Fruit fly (Drosophila melanogaster): ENCODE data around the gene emc.

Gene emc

dm6 chr3L:711839-712553, 37.2 kb upstream of the emc start, which contains the start of gene CG13896 (continued):
- TF ChIP-seq shn (GFP tag; optimal IDR thresholded peaks at IDR 0.05) = peak; percentile 87
- peak; percentile 54; the same call in 2 of the 3 replicates for TF ChIP-seq CG3726 (GFP tag; IDR thresholded peaks at IDR 0.05)
- TF ChIP-seq slbo (GFP tag; IDR thresholded peaks at IDR 0.05) = peak; percentile 95
- TF ChIP-seq Side (GFP tag; optimal IDR thresholded peaks at IDR 0.05) = peak; percentile 86
- peak; percentile 74; the same call in 1 of the 2 replicates for TF ChIP-seq Taf1 (GFP tag; IDR thresholded peaks at IDR 0.05)
- peak; percentile 79 for TF ChIP-seq fd96Cb (tag; optimal IDR thresholded peaks at IDR 0.05)
- no peak for TF ChIP-seq Dip2 (GFP tag; IDR thresholded peaks at IDR 0.05)
- peak; percentile 19 for TF ChIP-seq bigmax (GFP tag; optimal IDR thresholded peaks at IDR 0.05)
- TF ChIP-seq slou (GFP tag; optimal IDR thresholded peaks at IDR 0.05) = peak; percentile 75
- TF ChIP-seq CG2116 (GFP tag; optimal IDR thresholded peaks at IDR 0.05) = peak; percentile 82
- TF ChIP-seq dmrt99B (tag; optimal IDR thresholded peaks at IDR 0.05) = peak; percentile 78
- peak; percentile 81 for TF ChIP-seq CG31388 (GFP tag; optimal IDR thresholded peaks at IDR 0.05)
- TF ChIP-seq zf30C (GFP tag; optimal IDR thresholded peaks at IDR 0.05) = peak; percentile 96
- peak; percentile 63 for TF ChIP-seq grn (GFP tag; optimal IDR thresholded peaks at IDR 0.05)
- peak; percentile 83 for TF ChIP-seq CG10366 (GFP tag; IDR thresholded peaks at IDR 0.05)
- peak; percentile 19 to 74 for TF ChIP-seq crp (GFP tag; optimal IDR thresholded peaks at IDR 0.05)
- peak; percentile 86 for TF ChIP-seq CG15696 (tag; optimal IDR thresholded peaks at IDR 0.05)
- peak; percentile 67 for TF ChIP-seq Six4 (GFP tag; optimal IDR thresholded peaks at IDR 0.05)
- TF ChIP-seq CG4617 (GFP tag; optimal IDR thresholded peaks at IDR 0.05; ENCODE audit: borderline replicate concordance) = peak; percentile 79
- peak; percentile 57 for TF ChIP-seq NK7.1 (GFP tag; optimal IDR thresholded peaks at IDR 0.05)
- TF ChIP-seq twi (tag; optimal IDR thresholded peaks at IDR 0.05) = peak; percentile 54
- TF ChIP-seq abd-A (tag; optimal IDR thresholded peaks at IDR 0.05) = peak; percentile 67
- TF ChIP-seq Ravus (GFP tag; IDR thresholded peaks at IDR 0.05) = peak; percentile 42
- peak; percentile 87 for TF ChIP-seq Sox102F (GFP tag; optimal IDR thresholded peaks at IDR 0.05)
- TF ChIP-seq CG8290 (GFP tag; optimal IDR thresholded peaks at IDR 0.05) = peak; percentile 98
- TF ChIP-seq CG8290 (tag; optimal IDR thresholded peaks at IDR 0.05) = peak; percentile 98 to 99
- peak; percentile 96 for TF ChIP-seq CG5245 (GFP tag; optimal IDR thresholded peaks at IDR 0.05)
- TF ChIP-seq fd64A (GFP tag; optimal IDR thresholded peaks at IDR 0.05) = no peak
- peak; percentile 77 for TF ChIP-seq Oaz (GFP tag; IDR thresholded peaks at IDR 0.05)
- TF ChIP-seq Awh (GFP tag; IDR thresholded peaks at IDR 0.05) = peak; percentile 86
- TF ChIP-seq CG2889 (GFP tag; IDR thresholded peaks at IDR 0.05) = peak; percentile 77
- peak; percentile 74 for TF ChIP-seq kni (GFP tag; optimal IDR thresholded peaks at IDR 0.05)
- peak; percentile 87 for TF ChIP-seq gcm (GFP tag; optimal IDR thresholded peaks at IDR 0.05)
- TF ChIP-seq p53 (GFP tag; optimal IDR thresholded peaks at IDR 0.05) = peak; percentile 84
- TF ChIP-seq pros (GFP tag; optimal IDR thresholded peaks at IDR 0.05) = no peak
- TF ChIP-seq CG31441 (GFP tag; IDR thresholded peaks at IDR 0.05) = peak; percentile 83
- TF ChIP-seq tap (tag; optimal IDR thresholded peaks at IDR 0.05) = peak; percentile 61
- peak; percentile 82 for TF ChIP-seq PHDP (tag; optimal IDR thresholded peaks at IDR 0.05)
- TF ChIP-seq Dfd (GFP tag; optimal IDR thresholded peaks at IDR 0.05) = no peak
- peak; percentile 69 for TF ChIP-seq Usf (GFP tag; optimal IDR thresholded peaks at IDR 0.05)
- TF ChIP-seq CG11695 (GFP tag; IDR thresholded peaks at IDR 0.05) = peak; percentile 76; the same call in 2 of the 3 replicates
- peak; percentile 76 for TF ChIP-seq CG15269 (tag; optimal IDR thresholded peaks at IDR 0.05)
- TF ChIP-seq so (GFP tag; IDR thresholded peaks at IDR 0.05) = peak; percentile 69; the same call in 2 of the 3 replicates
- TF ChIP-seq otp (GFP tag; IDR thresholded peaks at IDR 0.05) = peak; percentile 81; the same call in 2 of the 3 replicates
- peak; percentile 49 for TF ChIP-seq CG1529 (GFP tag; optimal IDR thresholded peaks at IDR 0.05)
- peak; percentile 21 for TF ChIP-seq CG9797 (GFP tag; optimal IDR thresholded peaks at IDR 0.05)
- peak; percentile 68; the same call in 1 of the 2 replicates for TF ChIP-seq dan (GFP tag; IDR thresholded peaks at IDR 0.05)
- no peak for TF ChIP-seq CG7963 (GFP tag; IDR thresholded peaks at IDR 0.05; ENCODE audit: partially characterized antibody)
- TF ChIP-seq ab (GFP tag; optimal IDR thresholded peaks at IDR 0.05) = peak; percentile 88
- no peak for TF ChIP-seq C15 (GFP tag; IDR thresholded peaks at IDR 0.05)
